Worm (Caenorhabditis elegans): ENCODE measurements around the gene Y40H4A.2.

The Y40H4A.2 gene

DNA sequence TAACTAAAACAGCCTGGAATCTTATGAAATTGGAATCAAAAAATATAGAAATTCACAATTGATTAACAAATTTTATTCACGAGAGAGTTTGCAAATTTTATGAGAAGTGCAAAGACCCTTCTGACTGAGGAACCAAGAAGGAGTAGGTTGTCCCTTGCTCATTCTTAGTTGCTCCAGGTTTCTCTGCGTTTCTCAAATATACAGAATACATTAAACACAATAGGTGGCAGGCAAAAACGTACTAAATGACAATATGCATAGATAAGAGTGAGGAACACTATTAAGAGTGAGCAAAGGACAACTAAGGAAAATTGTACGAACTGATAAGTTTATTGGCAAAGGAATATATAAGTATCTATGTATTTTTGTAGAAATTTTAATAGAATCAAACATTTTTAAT is 26.5 kb downstream of the Y40H4A.2 start, which contains the start of gene C53A5.9:
TSS of gene C53A5.9 (minus strand) at position 101 of the 400 bp plus-strand sequence.
- TF ChIP-seq madf-2 (tag; optimal IDR thresholded peaks at IDR 0.05) (no peak), fkh-6 (tag; optimal IDR thresholded peaks at IDR 0.05) (no peak)

DNA sequence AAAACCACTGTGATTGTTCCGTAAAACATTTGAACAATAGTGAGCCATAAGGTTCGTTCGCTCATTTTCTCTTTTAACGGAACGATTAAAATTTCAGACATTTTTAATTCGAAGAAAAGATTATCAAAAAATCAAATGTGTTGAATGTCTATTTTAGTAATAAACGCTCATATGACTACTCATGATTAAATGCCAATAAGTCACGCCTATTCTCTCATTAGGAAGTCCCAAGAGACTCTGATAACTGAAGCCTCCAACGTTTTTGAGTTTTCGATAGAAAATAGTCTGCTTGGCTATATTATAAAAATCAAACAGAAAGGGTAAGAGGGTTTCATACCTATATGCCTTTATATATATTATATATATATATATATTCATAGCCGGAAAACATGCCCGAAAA is 29.1 kb downstream of the Y40H4A.2 start, which contains the start of gene srg-47:
TSS of gene srg-47 (minus strand) at position 101 of the 400 bp plus-strand sequence.
- no peak for TF ChIP-seq ceh-18 (tag; optimal IDR thresholded peaks at IDR 0.05)
- TF ChIP-seq ets-4 (tag; optimal IDR thresholded peaks at IDR 0.05), result no peak
- TF ChIP-seq ceh-48 (tag; optimal IDR thresholded peaks at IDR 0.05), result no peak

DNA sequence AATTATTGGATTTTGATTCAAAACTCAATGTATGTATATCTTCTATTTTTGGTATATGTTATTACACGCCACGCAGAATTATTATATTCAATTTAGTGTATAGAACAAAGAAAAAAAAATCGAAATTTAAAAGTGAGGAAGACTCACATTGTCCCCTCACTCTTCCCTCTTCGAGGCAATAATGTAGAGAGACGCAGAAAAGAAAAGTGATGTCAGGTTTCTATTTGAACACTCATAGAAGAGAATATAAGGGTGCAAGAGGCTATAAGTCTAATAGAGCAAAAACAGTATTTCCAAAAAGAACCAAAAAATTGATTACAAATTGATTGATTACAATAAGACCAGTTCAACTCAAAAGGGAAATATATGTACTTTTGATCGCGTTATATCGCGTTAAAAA is 36.7 kb downstream of the Y40H4A.2 start:
- TF ChIP-seq ceh-34 (tag; optimal IDR thresholded peaks at IDR 0.05) (peak; percentile 66), hlh-15 (tag; optimal IDR thresholded peaks at IDR 0.05) (no peak)

DNA sequence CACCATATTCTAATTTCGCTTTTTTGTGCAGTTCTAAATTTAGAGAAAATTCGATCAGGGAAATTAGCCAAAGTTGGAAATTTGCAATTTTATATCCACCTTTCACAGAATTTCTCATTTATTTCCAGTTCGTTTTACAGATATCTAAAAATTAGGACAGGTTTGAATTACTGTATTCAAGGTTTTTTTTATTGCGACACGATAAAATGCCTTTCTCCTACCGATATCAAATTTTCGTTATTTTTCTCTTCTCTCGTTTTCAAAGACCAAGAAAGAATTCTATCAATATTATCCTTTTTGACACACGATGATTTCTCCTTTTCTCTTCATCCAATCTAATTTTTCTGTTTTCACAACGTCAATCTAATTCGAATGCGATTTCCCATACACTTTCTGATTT is 38.7 kb downstream of the Y40H4A.2 start, which contains the start of gene C53A5.13:
TSS of gene C53A5.13 (plus strand) at position 301 of the 400 bp plus-strand sequence.
- TF ChIP-seq syd-9 (tag; optimal IDR thresholded peaks at IDR 0.05) (no peak), unc-55 (GFP tag; optimal IDR thresholded peaks at IDR 0.05) (no peak), pha-4 (tag; optimal IDR thresholded peaks at IDR 0.05) (no peak), tbx-7 (tag; optimal IDR thresholded peaks at IDR 0.05) (no peak), ceh-22 (tag; optimal IDR thresholded peaks at IDR 0.05) (no peak)

DNA sequence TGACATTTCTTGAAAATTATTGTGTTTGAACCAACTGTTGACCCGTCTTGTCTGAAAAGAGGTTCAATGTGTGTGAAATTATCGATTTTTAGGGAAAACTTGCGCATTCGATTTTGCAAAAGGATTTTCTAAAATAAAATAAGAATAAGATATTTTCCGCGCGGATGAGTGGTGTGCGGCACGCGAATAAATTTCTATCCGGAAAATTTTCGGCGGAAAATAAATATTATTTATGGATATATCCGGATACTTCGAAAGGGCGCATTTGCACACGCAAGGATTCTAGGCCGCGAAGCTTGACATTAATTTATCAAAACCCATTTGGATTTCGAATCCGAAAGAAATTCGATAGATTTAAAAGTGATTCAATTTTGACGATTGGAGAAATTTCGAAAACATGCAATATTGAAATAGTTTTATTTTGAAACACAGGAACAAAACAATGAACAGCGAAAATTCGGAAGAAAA is 39.4 kb downstream of the Y40H4A.2 start, which contains the start of gene rike-1:
TSS of gene rike-1 (minus strand) at position 51 of the 468 bp plus-strand sequence.
- peak; percentile 59 for TF ChIP-seq ceh-2 (tag; optimal IDR thresholded peaks at IDR 0.05)
- peak; percentile 49 for TF ChIP-seq unc-42 (tag; optimal IDR thresholded peaks at IDR 0.05)
- TF ChIP-seq ztf-16 (tag; optimal IDR thresholded peaks at IDR 0.05), result peak; percentile 61
- peak; percentile 52 for TF ChIP-seq ets-4 (tag; optimal IDR thresholded peaks at IDR 0.05)
- TF ChIP-seq pros-1 (tag; optimal IDR thresholded peaks at IDR 0.05), result no peak
- TF ChIP-seq dmd-4 (tag; optimal IDR thresholded peaks at IDR 0.05; ENCODE audit: borderline replicate concordance), result no peak
- peak; percentile 15 for TF ChIP-seq ceh-14 (tag; optimal IDR thresholded peaks at IDR 0.05)
- TF ChIP-seq ceh-31 (tag; optimal IDR thresholded peaks at IDR 0.05), result peak; percentile 50

DNA sequence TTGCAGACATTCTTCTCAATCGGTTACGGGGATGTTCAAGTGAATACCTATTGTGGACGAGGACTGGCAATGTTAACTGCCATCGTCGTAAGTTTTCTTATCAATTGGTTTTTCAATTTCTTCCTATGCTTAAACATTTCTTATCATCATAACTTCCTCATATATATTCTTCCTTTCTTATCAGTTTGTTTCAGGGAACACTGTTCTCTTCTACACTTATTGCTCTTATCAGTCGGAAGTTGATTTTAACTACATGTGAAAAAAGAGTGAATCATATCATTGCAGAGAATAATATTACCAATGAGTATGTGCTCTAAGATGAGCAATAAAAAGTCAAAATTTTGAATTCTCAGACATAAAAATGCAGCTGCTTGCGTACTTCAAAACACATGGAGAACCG is 43.1 kb downstream of the Y40H4A.2 start:
- TF ChIP-seq dve-1 (tag; optimal IDR thresholded peaks at IDR 0.05) (no peak), elt-2 (tag; optimal IDR thresholded peaks at IDR 0.05) (peak; percentile 96), hlh-13 (GFP tag; optimal IDR thresholded peaks at IDR 0.05) (no peak), odd-2 (tag; optimal IDR thresholded peaks at IDR 0.05) (no peak), fkh-10 (GFP tag; optimal IDR thresholded peaks at IDR 0.05) (no peak)

DNA sequence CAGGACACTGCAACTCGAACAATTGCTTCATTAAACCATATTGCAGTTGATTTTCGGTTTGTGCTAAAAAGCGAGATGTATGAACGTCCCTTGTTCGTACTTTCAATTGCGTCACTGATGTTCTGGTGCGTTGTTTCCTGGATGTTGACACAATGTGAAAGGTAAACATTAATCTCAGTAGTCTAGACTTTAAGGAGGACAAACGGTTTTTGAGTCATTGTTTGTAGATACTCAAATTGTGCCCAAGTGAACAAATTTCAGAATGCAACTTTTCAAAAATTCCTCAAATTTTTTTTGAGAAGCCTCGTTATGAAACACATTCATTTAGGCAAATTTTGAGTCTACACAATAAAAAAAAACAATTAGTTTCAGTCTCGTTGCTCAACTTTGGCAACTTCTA is 44.3 kb downstream of the Y40H4A.2 start:
- no peak for TF ChIP-seq ceh-45 (GFP tag; IDR thresholded peaks at IDR 0.05)
- no peak for TF ChIP-seq pqm-1 (tag; optimal IDR thresholded peaks at IDR 0.05)
- TF ChIP-seq dve-1 (tag; optimal IDR thresholded peaks at IDR 0.05), result no peak
- TF ChIP-seq syd-9 (tag; optimal IDR thresholded peaks at IDR 0.05), result no peak

DNA sequence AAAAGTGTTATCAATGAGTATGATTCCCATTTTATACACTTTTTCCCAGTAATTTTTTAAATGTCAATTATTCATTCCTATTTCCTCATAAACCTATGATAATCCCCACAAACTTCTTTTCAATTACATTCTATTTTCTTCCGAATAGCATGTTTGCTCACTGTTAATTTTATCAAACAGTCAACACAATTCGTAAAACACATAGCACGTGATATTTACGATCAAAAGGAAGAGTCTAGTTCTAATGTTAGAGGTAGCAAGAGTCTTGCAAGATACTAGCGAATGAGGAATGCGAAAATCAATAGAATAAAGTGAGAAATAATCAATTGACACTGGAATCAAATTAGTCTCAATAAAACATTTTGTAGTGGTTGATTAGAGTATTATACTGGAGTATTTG is 45.9 kb downstream of the Y40H4A.2 start:
- TF ChIP-seq C08G9.2 (tag; optimal IDR thresholded peaks at IDR 0.05) (no peak), sox-2 (GFP tag; IDR thresholded peaks at IDR 0.05) (no peak), C38D4.7 (GFP tag; optimal IDR thresholded peaks at IDR 0.05) (no peak), eyg-1 (tag; optimal IDR thresholded peaks at IDR 0.05) (no peak), fax-1 (tag; optimal IDR thresholded peaks at IDR 0.05) (no peak), npax-4 (tag; optimal IDR thresholded peaks at IDR 0.05) (no peak), tbx-7 (tag; optimal IDR thresholded peaks at IDR 0.05) (no peak), zip-5 (tag; optimal IDR thresholded peaks at IDR 0.05) (no peak), unc-55 (GFP tag; optimal IDR thresholded peaks at IDR 0.05) (no peak)

Data from whole organism, late embryonic.